Worm (Caenorhabditis elegans) whole organism, mixed stage, embryonic: ENCODE data around the gene mth-1.

ENCODE experiments used
- nhr-28 ChIP-seq: fragments of 150-350 bp; optimal IDR thresholded peaks from 2 replicates; lab custom pipeline; 2014; ENCODE audit warnings: missing biosample characterization, missing genetic modification characterization
- unc-120 ChIP-seq: sonication (generic microtip); optimal IDR thresholded peaks from 2 replicates; lab custom pipeline; 2017; ENCODE audit warnings: missing genetic modification characterization, missing compliant biosample characterization; ENCODE audit not compliant: poor library complexity, severe bottlenecking
- unc-62 ChIP-seq: fragments of 150-350 bp; optimal IDR thresholded peaks from 2 replicates; lab custom pipeline; 2014; ENCODE audit warnings: missing biosample characterization, missing genetic modification reagents, missing genetic modification characterization

DNA sequence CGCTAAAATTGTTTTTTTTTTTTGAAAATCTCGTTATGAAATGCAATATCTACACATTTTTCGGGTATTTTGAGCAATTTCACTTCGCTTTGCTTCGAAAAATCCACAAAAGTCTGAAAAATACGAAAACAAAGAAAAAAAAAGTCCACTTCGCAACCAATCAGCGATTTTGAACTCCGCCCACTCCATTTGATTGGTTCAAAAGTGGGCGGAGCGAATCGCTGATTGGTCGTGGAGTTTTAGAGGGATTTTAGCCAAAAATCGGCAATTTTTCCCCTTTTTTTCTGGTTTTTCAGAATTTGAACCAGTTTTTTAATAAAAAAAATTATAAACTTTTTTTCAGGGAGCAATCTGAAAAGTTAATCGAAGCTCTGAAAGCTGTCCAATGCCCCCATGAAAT lies 35.4 kb upstream of the mth-1 start:
- no peak for TF ChIP-seq nhr-28 (tag; lab: Kevin White, UChicago)
- TF ChIP-seq unc-120 (tag; lab: Kevin White, UChicago): no peak
- TF ChIP-seq unc-62 (GFP tag; lab: Kevin White, UChicago): no peak
